Worm (Caenorhabditis elegans) whole organism, midembryonic: Measurements from ENCODE around the gene ZK1010.2.

Experiments
- T22C8.4 ChIP-seq: fragments of 200-800 bp; sonication (Bioruptor generic); IDR thresholded peaks from 2 replicates; pipeline ENCODE4 v1.3.6; 2022; ENCODE audit warnings: missing genetic modification characterization, missing compliant biosample characterization
- cog-1 ChIP-seq: sonication (generic microtip); optimal IDR thresholded peaks from 2 replicates; lab custom pipeline; 2016; ENCODE audit warnings: missing genetic modification characterization, missing compliant biosample characterization
- flt-1 ChIP-seq: fragments of 200-800 bp; sonication (Bioruptor generic); IDR thresholded peaks from 2 replicates; pipeline ENCODE4 v1.3.6; 2022; ENCODE audit warnings: missing genetic modification characterization, missing compliant biosample characterization
- klf-2 ChIP-seq: fragments of 200-800 bp; sonication (Bioruptor generic); conservative IDR thresholded peaks from 2 replicates; pipeline ENCODE4 v1.3.6; 2022; ENCODE audit warnings: missing genetic modification reagents, missing genetic modification characterization, missing compliant biosample characterization
- med-1 ChIP-seq: sonication (generic microtip); optimal IDR thresholded peaks from 2 replicates; lab custom pipeline; 2017; ENCODE audit warnings: missing genetic modification characterization, mild to moderate bottlenecking, missing compliant biosample characterization, antibody characterized with exemption, missing genetic modification reagents; ENCODE audit not compliant: insufficient read depth
- ref-1 ChIP-seq: fragments of 200-800 bp; sonication (Bioruptor generic); conservative IDR thresholded peaks from 2 replicates; pipeline ENCODE4 v1.3.6; 2022; ENCODE audit warnings: missing genetic modification reagents, missing genetic modification characterization, missing compliant biosample characterization
- tab-1 ChIP-seq: fragments of 200-800 bp; sonication (Bioruptor generic); IDR thresholded peaks from 2 replicates; pipeline ENCODE4 v1.3.6; 2022; ENCODE audit warnings: missing genetic modification characterization, missing compliant biosample characterization
- ztf-23 ChIP-seq: fragments of 200-800 bp; sonication (Bioruptor generic); IDR thresholded peaks from 2 replicates; pipeline ENCODE4 v1.3.6; 2022; ENCODE audit warnings: missing genetic modification reagents, missing genetic modification characterization, missing compliant biosample characterization

DNA sequence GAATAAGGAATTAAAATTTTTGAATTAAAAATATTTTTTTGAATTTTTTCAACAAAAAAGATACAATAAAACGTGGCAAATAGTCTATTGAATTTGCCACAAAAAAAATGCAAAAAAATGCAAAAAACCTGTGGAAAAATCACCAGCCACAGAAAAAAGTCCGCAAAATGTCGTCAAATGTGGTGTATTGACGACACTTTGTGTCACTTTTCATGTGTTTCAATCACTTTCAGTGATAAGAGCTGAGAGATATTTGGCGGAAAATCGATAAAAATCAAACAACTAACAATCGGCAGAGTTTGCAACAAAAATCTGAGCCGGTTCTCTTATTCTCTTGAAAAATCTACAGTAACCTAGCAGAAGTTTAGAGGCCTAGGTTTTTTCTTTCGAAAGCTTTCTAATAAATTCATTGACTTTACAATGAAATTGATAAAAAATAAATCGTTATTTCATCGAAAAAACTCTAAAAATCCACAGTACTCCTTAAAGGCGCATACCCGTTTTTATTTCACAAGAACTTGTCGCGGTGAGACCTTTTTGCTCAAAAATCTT, 5.8 kb downstream of the ZK1010.2 start:
- TF ChIP-seq cog-1 (tag; lab: Kevin White, UChicago) (no peak), ref-1 (GFP tag; lab: Robert Waterston, UW) (no peak), tab-1 (GFP tag; lab: Robert Waterston, UW) (no peak), T22C8.4 (GFP tag; lab: Robert Waterston, UW) (no peak), flt-1 (GFP tag; lab: Robert Waterston, UW) (no peak), ztf-23 (no peak), med-1 (GFP tag; lab: Kevin White, UChicago) (no peak), klf-2 (GFP tag; lab: Robert Waterston, UW) (no peak)
